Worm (Caenorhabditis elegans) whole organism, young adult: ENCODE data around the gene K10D11.5.

Experiments used
- B0336.3 ChIP-seq: fragments of 200-800 bp; sonication (Bioruptor generic); IDR thresholded peaks from 2 replicates; pipeline ENCODE4 v1.3.6; 2022; ENCODE audit warnings: missing genetic modification characterization, missing compliant biosample characterization
- D2030.7 ChIP-seq: fragments of 200-800 bp; sonication (Bioruptor generic); IDR thresholded peaks from 2 replicates; pipeline ENCODE4 v1.3.6; 2022; ENCODE audit warnings: missing genetic modification reagents, missing genetic modification characterization, missing compliant biosample characterization
- F39B2.1 ChIP-seq: fragments of 200-800 bp; sonication (Bioruptor generic); IDR thresholded peaks from 2 replicates; pipeline ENCODE4 v1.3.6; 2022; ENCODE audit warnings: missing genetic modification reagents, missing genetic modification characterization, missing compliant biosample characterization
- F55B11.4 ChIP-seq: sonication (generic microtip); optimal IDR thresholded peaks from 2 replicates; lab custom pipeline; 2016; ENCODE audit warnings: missing compliant biosample characterization, missing genetic modification characterization, borderline replicate concordance; ENCODE audit not compliant: insufficient read depth
- T07F8.4 ChIP-seq: sonication (generic microtip); optimal IDR thresholded peaks from 2 replicates; lab custom pipeline; 2016; ENCODE audit warnings: mild to moderate bottlenecking, missing genetic modification characterization, moderate library complexity, missing compliant biosample characterization
- Y53F4B.3 ChIP-seq: fragments of 200-800 bp; sonication (Bioruptor generic); IDR thresholded peaks from 2 replicates; pipeline ENCODE4 v1.3.6; 2022; ENCODE audit warnings: missing genetic modification reagents, missing genetic modification characterization, missing compliant biosample characterization
- Y56A3A.18 ChIP-seq: fragments of 200-800 bp; sonication (Bioruptor generic); IDR thresholded peaks from 2 replicates; pipeline ENCODE4 v1.3.6; 2022; ENCODE audit warnings: missing genetic modification reagents, missing genetic modification characterization, missing compliant biosample characterization
- Y67H2A.10 ChIP-seq: fragments of 200-800 bp; sonication (Bioruptor generic); conservative IDR thresholded peaks from 2 replicates; pipeline ENCODE4 v1.3.6; 2022; ENCODE audit warnings: missing genetic modification reagents, missing genetic modification characterization, missing compliant biosample characterization
- Y95B8A.8 ChIP-seq: fragments of 200-800 bp; sonication (Bioruptor generic); IDR thresholded peaks from 2 replicates; pipeline ENCODE4 v1.3.6; 2022; ENCODE audit warnings: missing genetic modification reagents, missing genetic modification characterization, missing compliant biosample characterization
- atf-7 ChIP-seq: sonication (generic microtip); optimal IDR thresholded peaks from 2 replicates; lab custom pipeline; 2017; ENCODE audit warnings: mild to moderate bottlenecking, missing genetic modification characterization, missing compliant biosample characterization
- attf-5 ChIP-seq: fragments of 200-800 bp; sonication (Bioruptor generic); optimal IDR thresholded peaks from 2 replicates; lab custom pipeline; 2018; ENCODE audit warnings: mild to moderate bottlenecking, missing genetic modification characterization, missing compliant biosample characterization
- bed-2 ChIP-seq: fragments of 200-800 bp; sonication (Bioruptor generic); IDR thresholded peaks from 2 replicates; pipeline ENCODE4 v1.3.6; 2022; ENCODE audit warnings: missing genetic modification reagents, missing genetic modification characterization, missing compliant biosample characterization
- ccch-3 ChIP-seq: fragments of 200-800 bp; sonication (Bioruptor generic); optimal IDR thresholded peaks from 2 replicates; lab custom pipeline; 2018; ENCODE audit warnings: mild to moderate bottlenecking, missing genetic modification characterization, missing compliant biosample characterization
- cebp-1 ChIP-seq, 2 experiments: fragments of 200-800 bp in 1 of 2; sonication (Bioruptor generic) in 1 of 2; sonication (generic microtip) in 1 of 2; IDR thresholded peaks in 1 of 2; optimal IDR thresholded peaks in 1 of 2; 2 replicates each; pipeline versions ENCODE4 v1.3.6 to Lab custom; 2017 to 2022; ENCODE audit warnings: missing compliant biosample characterization in 2 of 2, missing genetic modification characterization in 2 of 2, mild to moderate bottlenecking in 1 of 2, missing genetic modification reagents in 1 of 2, moderate library complexity in 1 of 2
- cebp-2 ChIP-seq: fragments of 200-800 bp; sonication (Bioruptor generic); IDR thresholded peaks from 2 replicates; pipeline ENCODE4 v1.3.6; 2022; ENCODE audit warnings: missing genetic modification characterization, missing compliant biosample characterization
- chd-7 ChIP-seq: sonication (generic microtip); optimal IDR thresholded peaks from 2 replicates; lab custom pipeline; 2016; ENCODE audit warnings: mild to moderate bottlenecking, missing genetic modification characterization, moderate library complexity, missing compliant biosample characterization
- dox-1 ChIP-seq: fragments of 200-800 bp; sonication (Bioruptor generic); IDR thresholded peaks from 2 replicates; pipeline ENCODE4 v1.3.6; 2022; ENCODE audit warnings: missing genetic modification reagents, missing genetic modification characterization, missing compliant biosample characterization
- egl-44 ChIP-seq: fragments of 200-800 bp; sonication (Bioruptor generic); IDR thresholded peaks from 2 replicates; pipeline ENCODE4 v1.3.6; 2022; ENCODE audit warnings: missing genetic modification reagents, missing genetic modification characterization, missing compliant biosample characterization
- egrh-3 ChIP-seq: fragments of 200-800 bp; sonication (Bioruptor generic); IDR thresholded peaks from 2 replicates; pipeline ENCODE4 v1.3.6; 2022; ENCODE audit warnings: missing genetic modification reagents, missing genetic modification characterization, missing compliant biosample characterization
- ekl-4 ChIP-seq: fragments of 200-800 bp; sonication (Bioruptor generic); IDR thresholded peaks from 2 replicates; pipeline ENCODE4 v1.3.6; 2022; ENCODE audit warnings: missing genetic modification reagents, missing genetic modification characterization, missing compliant biosample characterization
- ets-4 ChIP-seq: fragments of 200-800 bp; sonication (Bioruptor generic); optimal IDR thresholded peaks from 2 replicates; lab custom pipeline; 2018; ENCODE audit warnings: mild to moderate bottlenecking, missing genetic modification characterization, missing compliant biosample characterization
- gei-17 ChIP-seq: fragments of 200-800 bp; sonication (Bioruptor generic); optimal IDR thresholded peaks from 2 replicates; lab custom pipeline; 2018; ENCODE audit warnings: mild to moderate bottlenecking, missing genetic modification characterization, missing compliant biosample characterization
- him-1 ChIP-seq: sonication (generic microtip); optimal IDR thresholded peaks from 2 replicates; lab custom pipeline; 2016; ENCODE audit warnings: missing genotype, missing genetic modification reagents, missing genetic modification characterization, missing compliant biosample characterization
- hrde-1 ChIP-seq: sonication (generic microtip); optimal IDR thresholded peaks from 2 replicates; lab custom pipeline; 2016; ENCODE audit warnings: missing genetic modification characterization, mild to moderate bottlenecking, missing compliant biosample characterization, moderate library complexity, missing genotype, missing genetic modification reagents, borderline replicate concordance
- hsf-1 ChIP-seq: fragments of 200-800 bp; sonication (Bioruptor generic); IDR thresholded peaks from 2 replicates; pipeline ENCODE4 v1.3.6; 2022; ENCODE audit warnings: missing genetic modification reagents, missing genetic modification characterization, missing compliant biosample characterization
- let-526 ChIP-seq: fragments of 200-800 bp; sonication (Bioruptor generic); IDR thresholded peaks from 2 replicates; pipeline ENCODE4 v1.3.6; 2022; ENCODE audit warnings: missing genetic modification reagents, missing genetic modification characterization, missing compliant biosample characterization
- let-607 ChIP-seq, 2 experiments: fragments of 200-800 bp in 1 of 2; sonication (Bioruptor generic) in 1 of 2; sonication (generic microtip) in 1 of 2; optimal IDR thresholded peaks; 2 replicates each; lab custom pipeline; 2016 to 2018; ENCODE audit warnings: mild to moderate bottlenecking in 2 of 2, missing compliant biosample characterization in 2 of 2, missing genetic modification characterization in 2 of 2, moderate library complexity in 2 of 2, missing genotype in 1 of 2
- lsl-1 ChIP-seq: fragments of 200-800 bp; sonication (Bioruptor generic); optimal IDR thresholded peaks from 2 replicates; lab custom pipeline; 2018; ENCODE audit warnings: mild to moderate bottlenecking, missing genetic modification characterization, moderate library complexity, missing compliant biosample characterization
- madf-10 ChIP-seq: sonication (generic microtip); optimal IDR thresholded peaks from 2 replicates; lab custom pipeline; 2016; ENCODE audit warnings: mild to moderate bottlenecking, missing genetic modification characterization, missing compliant biosample characterization
- mel-28 ChIP-seq: sonication (generic microtip); optimal IDR thresholded peaks from 2 replicates; lab custom pipeline; 2016; ENCODE audit warnings: borderline replicate concordance, mild to moderate bottlenecking, missing genetic modification characterization, missing compliant biosample characterization
- nfyb-1 ChIP-seq: fragments of 200-800 bp; sonication (Bioruptor generic); IDR thresholded peaks from 2 replicates; pipeline ENCODE4 v1.3.6; 2022; ENCODE audit warnings: missing genetic modification reagents, missing genetic modification characterization, missing compliant biosample characterization
- nhr-179 ChIP-seq: sonication (generic microtip); optimal IDR thresholded peaks from 2 replicates; lab custom pipeline; 2016; ENCODE audit warnings: mild to moderate bottlenecking, missing genetic modification characterization, missing compliant biosample characterization
- nhr-27 ChIP-seq: fragments of 200-800 bp; sonication (Bioruptor generic); optimal IDR thresholded peaks from 2 replicates; lab custom pipeline; 2018; ENCODE audit warnings: mild to moderate bottlenecking, missing genetic modification characterization, moderate library complexity, missing compliant biosample characterization
- nhr-80 ChIP-seq: sonication (generic microtip); optimal IDR thresholded peaks from 2 replicates; lab custom pipeline; 2016; ENCODE audit warnings: missing genetic modification characterization, missing compliant biosample characterization
- nhr-90 ChIP-seq: sonication (generic microtip); optimal IDR thresholded peaks from 2 replicates; lab custom pipeline; 2016; ENCODE audit warnings: missing genotype, mild to moderate bottlenecking, missing genetic modification characterization, missing compliant biosample characterization
- rec-8 ChIP-seq, 2 experiments: sonication (generic microtip); optimal IDR thresholded peaks; 2 replicates each; lab custom pipeline; 2016; ENCODE audit warnings: mild to moderate bottlenecking in 2 of 2, missing genetic modification characterization in 2 of 2, missing genetic modification reagents in 2 of 2, missing genotype in 2 of 2, missing biosample characterization in 1 of 2, missing compliant biosample characterization in 1 of 2, moderate library complexity in 1 of 2
- rpc-1 ChIP-seq, 2 experiments: fragments of 150-350 bp in 1 of 2; sonication (generic microtip) in 1 of 2; optimal IDR thresholded peaks; 2 replicates each; lab custom pipeline; 2014 to 2018; ENCODE audit warnings: missing biosample characterization in 1 of 2, missing genetic modification characterization in 1 of 2, missing genetic modification reagents in 1 of 2, missing genotype in 1 of 2
- somi-1 ChIP-seq: fragments of 200-800 bp; sonication (Bioruptor generic); optimal IDR thresholded peaks from 2 replicates; lab custom pipeline; 2018; ENCODE audit warnings: mild to moderate bottlenecking, missing genetic modification characterization, missing compliant biosample characterization
- tbp1 ChIP-seq: fragments of 200-800 bp; sonication (Bioruptor generic); optimal IDR thresholded peaks from 2 replicates; lab custom pipeline; 2018; ENCODE audit warnings: mild to moderate bottlenecking, missing genetic modification characterization, missing compliant biosample characterization
- tlf-1 ChIP-seq: fragments of 200-800 bp; sonication (Bioruptor generic); optimal IDR thresholded peaks from 2 replicates; lab custom pipeline; 2018; ENCODE audit warnings: mild to moderate bottlenecking, missing genetic modification characterization, missing compliant biosample characterization
- unc-62 ChIP-seq: fragments of 150-350 bp; optimal IDR thresholded peaks from 2 replicates; lab custom pipeline; 2014; ENCODE audit warnings: missing biosample characterization, missing genetic modification reagents, missing genetic modification characterization
- zfh-2 ChIP-seq: fragments of 200-800 bp; sonication (Bioruptor generic); conservative IDR thresholded peaks from 2 replicates; pipeline ENCODE4 v1.3.6; 2022; ENCODE audit warnings: missing genetic modification reagents, missing genetic modification characterization, missing compliant biosample characterization
- ztf-18 ChIP-seq: sonication (generic microtip); optimal IDR thresholded peaks from 2 replicates; lab custom pipeline; 2016; ENCODE audit warnings: missing genotype, mild to moderate bottlenecking, missing genetic modification characterization, missing compliant biosample characterization
- ztf-22 ChIP-seq: fragments of 200-800 bp; sonication (Bioruptor generic); optimal IDR thresholded peaks from 2 replicates; lab custom pipeline; 2018; ENCODE audit warnings: mild to moderate bottlenecking, missing genetic modification characterization, moderate library complexity, missing compliant biosample characterization
- ztf-25 ChIP-seq: fragments of 200-800 bp; sonication (Bioruptor generic); IDR thresholded peaks from 2 replicates; pipeline ENCODE4 v1.3.6; 2022; ENCODE audit warnings: missing genetic modification reagents, missing genetic modification characterization, missing compliant biosample characterization
- ztf-6 ChIP-seq: fragments of 200-800 bp; sonication (Bioruptor generic); IDR thresholded peaks from 2 replicates; pipeline ENCODE4 v1.3.6; 2022; ENCODE audit warnings: missing genetic modification reagents, missing genetic modification characterization, missing compliant biosample characterization

Gene K10D11.5

DNA sequence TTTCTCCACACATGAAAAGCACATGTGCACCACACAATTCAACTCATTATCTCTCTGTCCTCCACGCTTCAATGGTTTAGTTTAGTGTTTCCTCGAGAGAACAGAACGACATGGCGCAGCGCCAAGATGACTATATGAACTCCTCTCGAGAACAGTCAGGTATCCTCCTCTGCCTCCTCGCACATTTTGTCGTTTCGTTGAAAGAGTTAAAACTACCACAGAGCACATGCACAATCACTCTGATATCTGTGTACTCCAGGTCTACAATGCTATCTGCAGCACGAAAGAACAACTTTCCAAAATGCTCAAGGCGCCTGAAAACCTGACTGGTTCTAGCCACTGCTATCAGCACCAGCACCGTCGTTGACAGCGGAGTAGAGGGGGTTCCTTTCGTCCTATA, 35.1 kb upstream of the K10D11.5 start:
- peak; percentile 3 for TF ChIP-seq madf-10 (tag; lab: Kevin White, UChicago)
- no peak for TF ChIP-seq lsl-1 (GFP tag; lab: Kevin White, UChicago)
- TF ChIP-seq cebp-2 (GFP tag; lab: Robert Waterston, UW): no peak
- peak; percentile 34 to 46 for TF ChIP-seq let-607 (tag; optimal IDR thresholded peaks at IDR 0.05; lab: Kevin White, UChicago)
- TF ChIP-seq ztf-25 (GFP tag; lab: Robert Waterston, UW): no peak
- TF ChIP-seq gei-17: no peak
- peak; percentile 23 for TF ChIP-seq tbp1 (GFP tag; lab: Kevin White, UChicago)
- TF ChIP-seq somi-1: no peak
- TF ChIP-seq ekl-4 (GFP tag; lab: Robert Waterston, UW): no peak
- peak; percentile 98 for TF ChIP-seq nhr-80 (tag; lab: Kevin White, UChicago)
- TF ChIP-seq atf-7 (tag; lab: Kevin White, UChicago): peak; percentile 63
- peak; percentile 51; the same call in 1 of the 2 replicates for TF ChIP-seq B0336.3 (GFP tag; lab: Robert Waterston, UW)
- TF ChIP-seq Y67H2A.10: no peak
- TF ChIP-seq rec-8 (tag; optimal IDR thresholded peaks at IDR 0.05; lab: Kevin White, UChicago): no peak
- no peak for TF ChIP-seq nhr-27
- 0 out of 2 replicates have a peak, but pooled peaks have one; percentile 38 for TF ChIP-seq let-526 (GFP tag; lab: Robert Waterston, UW)
- TF ChIP-seq Y56A3A.18 (GFP tag; lab: Robert Waterston, UW): peak; percentile 73; the same call in 1 of the 2 replicates
- peak; percentile 61; the same call in 1 of the 2 replicates for TF ChIP-seq dox-1 (GFP tag; lab: Robert Waterston, UW)
- no peak for TF ChIP-seq nhr-179 (tag; lab: Kevin White, UChicago)
- TF ChIP-seq nfyb-1 (GFP tag; lab: Robert Waterston, UW): peak; percentile 70
- no peak for TF ChIP-seq T07F8.4 (tag; lab: Kevin White, UChicago)
- TF ChIP-seq hrde-1 (tag; lab: Kevin White, UChicago): no peak
- TF ChIP-seq rpc-1 (optimal IDR thresholded peaks at IDR 0.05; lab: Kevin White, UChicago): no peak
- no peak for TF ChIP-seq rpc-1 (tag; optimal IDR thresholded peaks at IDR 0.05; lab: Kevin White, UChicago)
- no peak for TF ChIP-seq F55B11.4 (tag; lab: Kevin White, UChicago)
- TF ChIP-seq unc-62 (GFP tag; lab: Kevin White, UChicago): no peak
- TF ChIP-seq ztf-22: peak; percentile 34
- TF ChIP-seq D2030.7 (GFP tag; lab: Robert Waterston, UW): no peak
- no peak for TF ChIP-seq Y53F4B.3 (GFP tag; lab: Robert Waterston, UW)
- no peak for TF ChIP-seq Y95B8A.8 (GFP tag; lab: Robert Waterston, UW)
- TF ChIP-seq mel-28 (tag; lab: Kevin White, UChicago): no peak
- TF ChIP-seq egl-44 (GFP tag; lab: Robert Waterston, UW): no peak
- peak; percentile 48 for TF ChIP-seq attf-5
- TF ChIP-seq ets-4 (GFP tag; lab: Kevin White, UChicago): peak; percentile 70
- peak; percentile 36; the same call in 1 of the 2 replicates for TF ChIP-seq zfh-2
- peak; percentile 64 for TF ChIP-seq chd-7 (tag; lab: Kevin White, UChicago)
- TF ChIP-seq him-1 (tag; lab: Kevin White, UChicago): no peak
- 0 out of 2 replicates have a peak, but pooled peaks have one; percentile 10 for TF ChIP-seq hsf-1 (GFP tag; lab: Robert Waterston, UW)
- no peak for TF ChIP-seq ccch-3 (GFP tag; lab: Kevin White, UChicago)
- TF ChIP-seq cebp-1 (GFP tag; IDR thresholded peaks at IDR 0.05; lab: Robert Waterston, UW): no peak
- TF ChIP-seq cebp-1 (tag; optimal IDR thresholded peaks at IDR 0.05; lab: Kevin White, UChicago): peak; percentile 9
- 0 out of 2 replicates have a peak, but pooled peaks have one; percentile 5 for TF ChIP-seq egrh-3 (GFP tag; lab: Robert Waterston, UW)
- peak; percentile 18 for TF ChIP-seq tlf-1 (GFP tag; lab: Kevin White, UChicago)
- no peak for TF ChIP-seq F39B2.1 (GFP tag; lab: Robert Waterston, UW)
- no peak for TF ChIP-seq ztf-18 (tag; lab: Kevin White, UChicago)
- TF ChIP-seq bed-2 (GFP tag; lab: Robert Waterston, UW): no peak
- TF ChIP-seq ztf-6: no peak
- peak; percentile 49 for TF ChIP-seq nhr-90 (tag; lab: Kevin White, UChicago)
- TF ChIP-seq, all 124 proteins: peak for 20
